Fruit fly (Drosophila melanogaster): Measurements from ENCODE around the gene pll.
A peak's percentile ranks its signal among the peaks of the same experiment; 100 is the strongest.

Gene pll

dm6 chr3R:27282286-27282685 is 29.3 kb upstream of the pll start, which contains the start of gene mrt (continued):
- TF ChIP-seq CG4854 (GFP tag; optimal IDR thresholded peaks at IDR 0.05), result no peak
- peak; percentile 67 for TF ChIP-seq Fer3 (tag; optimal IDR thresholded peaks at IDR 0.05)
- TF ChIP-seq sob (GFP tag; IDR thresholded peaks at IDR 0.05), result peak; percentile 39; the same call in 1 of the 2 replicates
- no peak for TF ChIP-seq cas (GFP tag; IDR thresholded peaks at IDR 0.05)
- TF ChIP-seq row (GFP tag; IDR thresholded peaks at IDR 0.05), result peak; percentile 88
- peak; percentile 45 for TF ChIP-seq Ssrp (tag; optimal IDR thresholded peaks at IDR 0.05)
- TF ChIP-seq CG18476 (GFP tag; optimal IDR thresholded peaks at IDR 0.05), result peak; percentile 35
- no peak for TF ChIP-seq hth (optimal IDR thresholded peaks at IDR 0.05)
- peak; percentile 10; the same call in 1 of the 2 replicates for TF ChIP-seq amos (GFP tag; IDR thresholded peaks at IDR 0.05; ENCODE audit: partially characterized antibody)
- TF ChIP-seq CG9817 (tag; optimal IDR thresholded peaks at IDR 0.05), result peak; percentile 54
- TF ChIP-seq CrebB (tag; optimal IDR thresholded peaks at IDR 0.05), result peak; percentile 42
- peak; percentile 52 for TF ChIP-seq CG9727 (GFP tag; optimal IDR thresholded peaks at IDR 0.05)
- TF ChIP-seq CoRest (tag; optimal IDR thresholded peaks at IDR 0.05), result peak; percentile 60
- TF ChIP-seq B-H1 (GFP tag; IDR thresholded peaks at IDR 0.05), result peak; percentile 14; the same call in 1 of the 3 replicates
- 0 out of 2 replicates have a peak, but pooled peaks have one; percentile 28 for TF ChIP-seq klu (GFP tag; IDR thresholded peaks at IDR 0.05)
- TF ChIP-seq psq (GFP tag; optimal IDR thresholded peaks at IDR 0.05), result peak; percentile 21
- no peak for TF ChIP-seq prd (optimal IDR thresholded peaks at IDR 0.05)
- peak; percentile 42; the same call in 2 of the 3 replicates for TF ChIP-seq prd (GFP tag; IDR thresholded peaks at IDR 0.05)
- peak; percentile 69 for TF ChIP-seq HHEX (GFP tag; optimal IDR thresholded peaks at IDR 0.05)
- peak; percentile 73 for TF ChIP-seq zfh2 (GFP tag; optimal IDR thresholded peaks at IDR 0.05)
- TF ChIP-seq PHDP (tag; optimal IDR thresholded peaks at IDR 0.05), result peak; percentile 54
- peak; percentile 6 for TF ChIP-seq Usf (GFP tag; optimal IDR thresholded peaks at IDR 0.05)
- peak; percentile 54 for TF ChIP-seq Ptx1 (GFP tag; IDR thresholded peaks at IDR 0.05)
- TF ChIP-seq btn (GFP tag; optimal IDR thresholded peaks at IDR 0.05), result peak; percentile 32
- peak; percentile 12 for TF ChIP-seq CG4617 (GFP tag; optimal IDR thresholded peaks at IDR 0.05; ENCODE audit: borderline replicate concordance)
- peak; percentile 61 for TF ChIP-seq CG18619 (GFP tag; optimal IDR thresholded peaks at IDR 0.05)
- TF ChIP-seq CG7928 (GFP tag; optimal IDR thresholded peaks at IDR 0.05), result peak; percentile 0
- no peak for TF ChIP-seq stc (GFP tag; IDR thresholded peaks at IDR 0.05)
- TF ChIP-seq vvl (GFP tag; IDR thresholded peaks at IDR 0.05), result peak; percentile 35
- peak; percentile 12 for TF ChIP-seq en (GFP tag; optimal IDR thresholded peaks at IDR 0.05)
- 0 out of 2 replicates have a peak, but pooled peaks have one; percentile 25 for TF ChIP-seq bowl (GFP tag; IDR thresholded peaks at IDR 0.05)
- TF ChIP-seq CG11247 (GFP tag; IDR thresholded peaks at IDR 0.05), result no peak; the same call in 1 of the 2 replicates
- no peak for TF ChIP-seq nom (GFP tag; optimal IDR thresholded peaks at IDR 0.05)
- peak; percentile 50 for TF ChIP-seq tx (GFP tag; optimal IDR thresholded peaks at IDR 0.05)
- peak; percentile 19 for TF ChIP-seq slp2 (GFP tag; optimal IDR thresholded peaks at IDR 0.05)
- TF ChIP-seq ATbp (GFP tag; optimal IDR thresholded peaks at IDR 0.05), result peak; percentile 11
- no peak for TF ChIP-seq tap (tag; optimal IDR thresholded peaks at IDR 0.05)
- TF ChIP-seq Side (GFP tag; optimal IDR thresholded peaks at IDR 0.05), result peak; percentile 49
- no peak for TF ChIP-seq Lhr (GFP tag; optimal IDR thresholded peaks at IDR 0.05)
- peak; percentile 38 for TF ChIP-seq fd96Cb (tag; optimal IDR thresholded peaks at IDR 0.05)
- TF ChIP-seq otp (GFP tag; IDR thresholded peaks at IDR 0.05), result peak; percentile 52; the same call in 1 of the 3 replicates
- peak; percentile 15 for TF ChIP-seq CG10267 (tag; optimal IDR thresholded peaks at IDR 0.05)
- TF ChIP-seq CG7839 (tag; optimal IDR thresholded peaks at IDR 0.05), result peak; percentile 71
- TF ChIP-seq HmgZ (tag; optimal IDR thresholded peaks at IDR 0.05), result peak; percentile 35
- peak; percentile 65 for TF ChIP-seq CG12659 (GFP tag; optimal IDR thresholded peaks at IDR 0.05)
- TF ChIP-seq lbe (GFP tag; optimal IDR thresholded peaks at IDR 0.05), result no peak
- peak in 1 of 3 experiments; percentile 23 for TF ChIP-seq lola (GFP tag; optimal IDR thresholded peaks at IDR 0.05)
- no peak for TF ChIP-seq Stat92E (GFP tag; optimal IDR thresholded peaks at IDR 0.05)
- peak; percentile 55 for TF ChIP-seq HLH54F (GFP tag; optimal IDR thresholded peaks at IDR 0.05)
- peak; percentile 48 for TF ChIP-seq disco-r (GFP tag; optimal IDR thresholded peaks at IDR 0.05)

All from whole organism, embryonic.